Fruit fly (Drosophila melanogaster) whole organism, wandering third instar larva: ENCODE data around the gene MTF-1.

Source experiments
- Abd-B ChIP-seq: fragments of >200 bp; optimal IDR thresholded peaks from 2 replicates; lab custom pipeline; 2017; ENCODE audit warnings: missing biosample characterization, missing genetic modification characterization
- CG32264 ChIP-seq: fragments of 200-800 bp; sonication (Bioruptor generic); optimal IDR thresholded peaks from 2 replicates; lab custom pipeline; 2016; ENCODE audit warnings: missing biosample characterization, missing genetic modification characterization
- CG9705 ChIP-seq: fragments of 200-800 bp; sonication (Bioruptor generic); optimal IDR thresholded peaks from 2 replicates; lab custom pipeline; 2018; ENCODE audit warnings: missing biosample characterization, mild to moderate bottlenecking, missing genetic modification characterization
- CrebA ChIP-seq: fragments of 200-800 bp; sonication (Bioruptor generic); optimal IDR thresholded peaks from 2 replicates; lab custom pipeline; 2016; ENCODE audit warnings: missing biosample characterization, mild to moderate bottlenecking, missing genetic modification characterization, borderline replicate concordance
- Dfd ChIP-seq: fragments of >200 bp; optimal IDR thresholded peaks from 2 replicates; lab custom pipeline; 2017; ENCODE audit warnings: missing biosample characterization, missing genetic modification characterization
- Dif ChIP-seq: fragments of 200-275, 200-300 bp; sonication (Bioruptor generic); optimal IDR thresholded peaks from 2 replicates; lab custom pipeline; 2018; ENCODE audit warnings: missing biosample characterization, missing genetic modification characterization; ENCODE audit not compliant: partially characterized antibody
- GATAd ChIP-seq: sonication (Bioruptor generic); optimal IDR thresholded peaks from 2 replicates; lab custom pipeline; 2016; ENCODE audit warnings: missing biosample characterization, missing genetic modification characterization
- HLH106 ChIP-seq: fragments of 200-800 bp; optimal IDR thresholded peaks from 3 replicates; lab custom pipeline; 2019; ENCODE audit warnings: missing biosample characterization, mild to moderate bottlenecking, missing genetic modification characterization, moderate library complexity
- Hnf4 ChIP-seq: fragments of 200-800 bp; sonication (Bioruptor generic); optimal IDR thresholded peaks from 2 replicates; lab custom pipeline; 2016; ENCODE audit warnings: missing biosample characterization, mild to moderate bottlenecking, missing genetic modification characterization
- Hr78 ChIP-seq: fragments of >200 bp; optimal IDR thresholded peaks from 2 replicates; lab custom pipeline; 2017; ENCODE audit warnings: missing biosample characterization, missing genetic modification characterization
- Hr83 ChIP-seq: fragments of 200-300 bp; sonication (Bioruptor generic); optimal IDR thresholded peaks from 2 replicates; lab custom pipeline; 2016; ENCODE audit warnings: missing biosample characterization, mild to moderate bottlenecking, missing genetic modification characterization, moderate library complexity; ENCODE audit not compliant: poor library complexity, severe bottlenecking
- Jra ChIP-seq: sonication (Bioruptor generic); optimal IDR thresholded peaks from 2 replicates; lab custom pipeline; 2016; ENCODE audit warnings: missing biosample characterization, missing genetic modification characterization
- Mio ChIP-seq: sonication (Bioruptor generic); optimal IDR thresholded peaks from 2 replicates; lab custom pipeline; 2016; ENCODE audit warnings: missing biosample characterization, missing genetic modification characterization
- Myc ChIP-seq: fragments of >200 bp; optimal IDR thresholded peaks from 2 replicates; lab custom pipeline; 2017
- N ChIP-seq: fragments of >200 bp; optimal IDR thresholded peaks from 2 replicates; lab custom pipeline; 2018; ENCODE audit warnings: missing biosample characterization, missing external identifiers, missing genetic modification characterization
- OdsH ChIP-seq: fragments of 200-800 bp; sonication (Bioruptor generic); optimal IDR thresholded peaks from 2 replicates; lab custom pipeline; 2016; ENCODE audit warnings: missing biosample characterization, mild to moderate bottlenecking, missing genetic modification characterization
- Rel ChIP-seq, 2 experiments: fragments of 200-800 bp; sonication (Bioruptor generic) in 1 of 2; optimal IDR thresholded peaks; 2 replicates in 1 of 2; 3 replicates in 1 of 2; lab custom pipeline; 2016 to 2019; ENCODE audit warnings: mild to moderate bottlenecking in 2 of 2, missing biosample characterization in 2 of 2, missing genetic modification characterization in 2 of 2, moderate library complexity in 1 of 2
- Sp1 ChIP-seq: fragments of 200-800 bp; sonication (Bioruptor generic); optimal IDR thresholded peaks from 3 replicates; lab custom pipeline; 2019; ENCODE audit warnings: missing biosample characterization, mild to moderate bottlenecking, missing genetic modification characterization, moderate library complexity
- Vsx2 ChIP-seq: fragments of 200-300, 225-300 bp; sonication (Bioruptor generic); optimal IDR thresholded peaks from 2 replicates; lab custom pipeline; 2018; ENCODE audit warnings: missing biosample characterization, missing genetic modification characterization; ENCODE audit not compliant: partially characterized antibody
- br ChIP-seq: fragments of 200-800 bp; sonication (Bioruptor generic); optimal IDR thresholded peaks from 2 replicates; lab custom pipeline; 2016; ENCODE audit warnings: missing biosample characterization, missing genetic modification characterization
- brk ChIP-seq: fragments of 200-800 bp; sonication (Bioruptor generic); optimal IDR thresholded peaks from 2 replicates; lab custom pipeline; 2016; ENCODE audit warnings: missing biosample characterization, mild to moderate bottlenecking, missing genetic modification characterization
- dl ChIP-seq, 2 experiments: fragments of 175-275, 200-275 bp in 1 of 2; fragments of 200-275 bp in 1 of 2; sonication (Bioruptor generic); optimal IDR thresholded peaks; lab custom pipeline; 2018; ENCODE audit warnings: mild to moderate bottlenecking in 2 of 2, missing biosample characterization in 2 of 2, missing genetic modification characterization in 2 of 2, moderate library complexity in 2 of 2; ENCODE audit not compliant: partially characterized antibody in 2 of 2, insufficient read depth in 1 of 2
- dmrt93B ChIP-seq: fragments of 200-800 bp; sonication (Bioruptor generic); optimal IDR thresholded peaks from 2 replicates; lab custom pipeline; 2018; ENCODE audit warnings: missing biosample characterization, mild to moderate bottlenecking, missing genetic modification characterization
- dsf ChIP-seq: sonication (Bioruptor generic); optimal IDR thresholded peaks from 2 replicates; lab custom pipeline; 2016; ENCODE audit warnings: missing biosample characterization, missing genetic modification characterization, borderline replicate concordance
- ey ChIP-seq: fragments of 200-800 bp; sonication (Bioruptor generic); optimal IDR thresholded peaks from 2 replicates; lab custom pipeline; 2016; ENCODE audit warnings: missing biosample characterization, missing genetic modification characterization
- foxo ChIP-seq, 2 experiments: fragments of 200-800 bp; sonication (Bioruptor generic); optimal IDR thresholded peaks; 2 replicates in 1 of 2; 3 replicates in 1 of 2; lab custom pipeline; 2016 to 2017; ENCODE audit warnings: missing biosample characterization in 2 of 2, missing genetic modification characterization in 2 of 2
- fru ChIP-seq: fragments of 200-800 bp; sonication (Bioruptor generic); optimal IDR thresholded peaks from 3 replicates; lab custom pipeline; 2016; ENCODE audit warnings: missing biosample characterization, mild to moderate bottlenecking, missing genetic modification characterization
- h ChIP-seq: fragments of 200-800 bp; sonication (Bioruptor generic); optimal IDR thresholded peaks from 3 replicates; lab custom pipeline; 2016; ENCODE audit warnings: missing biosample characterization, mild to moderate bottlenecking, missing genetic modification characterization
- jim ChIP-seq: fragments of 175-275, 200-325 bp; sonication (Bioruptor generic); optimal IDR thresholded peaks from 2 replicates; lab custom pipeline; 2016; ENCODE audit warnings: missing biosample characterization, mild to moderate bottlenecking, missing genetic modification characterization
- lola ChIP-seq: fragments of >200 bp; optimal IDR thresholded peaks from 2 replicates; lab custom pipeline; 2017; ENCODE audit warnings: missing biosample characterization, missing genetic modification characterization
- pan ChIP-seq: fragments of >200 bp; optimal IDR thresholded peaks from 2 replicates; lab custom pipeline; 2017
- psq ChIP-seq: fragments of 200-800 bp; sonication (Bioruptor generic); optimal IDR thresholded peaks from 3 replicates; lab custom pipeline; 2017; ENCODE audit warnings: missing biosample characterization, mild to moderate bottlenecking, missing genetic modification characterization, moderate library complexity
- rgr ChIP-seq: fragments of 200-800 bp; sonication (Bioruptor generic); optimal IDR thresholded peaks from 3 replicates; lab custom pipeline; 2016; ENCODE audit warnings: missing biosample characterization, mild to moderate bottlenecking, missing genetic modification characterization
- sage ChIP-seq: fragments of 200-800 bp; sonication (Bioruptor generic); optimal IDR thresholded peaks from 2 replicates; lab custom pipeline; 2016; ENCODE audit warnings: missing biosample characterization, mild to moderate bottlenecking, missing genetic modification characterization
- sv ChIP-seq: fragments of 200-800 bp; sonication (Bioruptor generic); optimal IDR thresholded peaks from 3 replicates; lab custom pipeline; 2016; ENCODE audit warnings: missing biosample characterization, missing genetic modification characterization
- tai ChIP-seq: sonication (Bioruptor generic); optimal IDR thresholded peaks from 2 replicates; lab custom pipeline; 2016; ENCODE audit warnings: missing biosample characterization, missing genetic modification characterization
- usp ChIP-seq: fragments of >200 bp; optimal IDR thresholded peaks from 2 replicates; lab custom pipeline; 2017; ENCODE audit warnings: missing biosample characterization, missing genetic modification characterization
- woc ChIP-seq: sonication (Bioruptor generic); optimal IDR thresholded peaks from 2 replicates; lab custom pipeline; 2016; ENCODE audit warnings: missing biosample characterization, mild to moderate bottlenecking, missing genetic modification characterization

Gene MTF-1

DNA sequence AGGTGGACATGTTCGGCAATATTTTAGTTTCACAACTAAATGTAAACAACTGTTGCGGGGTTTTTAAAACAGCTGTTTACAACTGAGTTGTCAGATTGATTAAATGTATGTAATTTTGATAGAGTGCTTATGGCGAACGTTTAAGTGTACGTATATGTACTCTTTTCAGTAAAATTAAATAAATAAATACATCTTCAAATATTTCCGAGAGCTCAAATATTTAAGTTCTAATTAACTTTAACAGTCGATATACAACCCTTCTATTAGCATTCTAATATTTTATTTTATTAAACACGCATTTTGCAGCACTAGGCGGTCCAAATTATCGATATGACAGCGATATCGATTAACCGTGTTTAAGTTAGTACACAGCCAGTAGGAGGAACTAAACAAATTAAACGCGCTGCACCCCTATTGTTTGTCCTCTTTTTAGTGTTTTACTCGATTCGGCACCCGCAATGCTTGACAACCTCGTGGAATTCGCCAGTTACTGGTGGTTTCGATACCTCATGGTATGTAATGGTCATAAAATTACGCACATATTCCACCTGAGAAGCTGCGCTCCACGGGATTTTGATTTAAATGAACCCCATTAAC lies 21.5 kb downstream of the MTF-1 start, which contains the start of the genes CG3448 and ghi:
Gene CG3448 (minus strand): TSS at position 51 of the 597 bp plus-strand sequence.
Gene ghi (plus strand): TSS at position 355 of the 597 bp plus-strand sequence.
- TF ChIP-seq foxo (GFP tag; optimal IDR thresholded peaks at IDR 0.05; lab: Kevin White, UChicago) (peak in 1 of 2 experiments; percentile 80), Abd-B (GFP tag; lab: Kevin White, UChicago) (no peak), Mio (no peak), sage (peak; percentile 75), dmrt93B (GFP tag; lab: Kevin White, UChicago) (no peak), psq (peak; percentile 42), Myc (lab: Kevin White, UChicago) (peak; percentile 15), Rel (GFP tag; optimal IDR thresholded peaks at IDR 0.05; lab: Kevin White, UChicago) (no peak), Rel (tag; optimal IDR thresholded peaks at IDR 0.05; lab: Kevin White, UChicago) (peak; percentile 76), tai (no peak), usp (GFP tag; lab: Kevin White, UChicago) (no peak), rgr (GFP tag; lab: Kevin White, UChicago) (peak; percentile 67), HLH106 (tag; lab: Kevin White, UChicago) (peak; percentile 78), lola (GFP tag; lab: Kevin White, UChicago) (no peak), sv (GFP tag; lab: Kevin White, UChicago) (peak; percentile 4), OdsH (GFP tag; lab: Kevin White, UChicago) (peak; percentile 6), fru (peak; percentile 83), jim (GFP tag; lab: Kevin White, UChicago) (no peak), Hr83 (GFP tag; lab: Kevin White, UChicago) (no peak), CG9705 (GFP tag; lab: Kevin White, UChicago) (peak; percentile 69), CrebA (no peak), Dfd (GFP tag; lab: Kevin White, UChicago) (no peak), dsf (peak; percentile 32), dl (GFP tag; optimal IDR thresholded peaks at IDR 0.05; lab: Kevin White, UChicago; ENCODE audit: insufficient read depth in 1 of 2, partially characterized antibody in 2 of 2) (no peak), br (GFP tag; lab: Kevin White, UChicago) (peak; percentile 69), Hr78 (no peak), Hnf4 (GFP tag; lab: Kevin White, UChicago) (peak; percentile 71), brk (GFP tag; lab: Kevin White, UChicago) (no peak), pan (no peak), woc (peak; percentile 69), CG32264 (GFP tag; lab: Kevin White, UChicago) (peak; percentile 23), N (GFP tag; lab: Kevin White, UChicago) (no peak), ey (GFP tag; lab: Kevin White, UChicago) (peak; percentile 43), h (peak; percentile 84), Vsx2 (GFP tag; lab: Kevin White, UChicago) (no peak), Sp1 (peak; percentile 76), Jra (GFP tag; lab: Kevin White, UChicago) (peak; percentile 58), GATAd (GFP tag; lab: Kevin White, UChicago) (no peak), Dif (GFP tag; lab: Kevin White, UChicago) (no peak)

DNA sequence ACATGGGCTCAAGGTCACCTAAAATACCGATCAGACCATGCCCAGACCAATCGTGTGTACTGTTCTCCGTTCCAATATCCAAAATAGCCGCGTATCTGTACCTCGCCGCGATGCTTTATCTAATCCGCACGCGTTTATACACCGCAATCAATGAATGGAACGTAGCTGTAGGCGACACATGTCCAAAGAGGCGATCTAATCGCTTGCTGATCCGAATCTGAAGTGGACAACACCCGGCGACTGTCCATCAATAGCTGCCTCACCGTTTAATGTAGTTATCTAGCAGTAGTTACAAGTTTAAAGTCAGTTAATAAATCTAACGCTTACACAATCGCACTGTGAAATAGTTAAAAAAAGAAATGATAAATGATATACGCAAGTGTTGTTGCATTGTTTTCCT lies 22.3 kb downstream of the MTF-1 start:
- TF ChIP-seq usp (GFP tag; lab: Kevin White, UChicago) (no peak), rgr (GFP tag; lab: Kevin White, UChicago) (no peak), h (peak; percentile 17)
